Worm (Caenorhabditis elegans) whole organism, early embryonic: ENCODE results near the gene F17C11.26.

Source experiments
- B0310.2 ChIP-seq: sonication (generic microtip); optimal IDR thresholded peaks from 2 replicates; lab custom pipeline; 2016; ENCODE audit warnings: mild to moderate bottlenecking, missing genetic modification characterization, missing compliant biosample characterization
- aly-1 ChIP-seq: sonication (generic microtip); optimal IDR thresholded peaks from 2 replicates; lab custom pipeline; 2016; ENCODE audit warnings: missing genetic modification characterization, missing compliant biosample characterization
- ama-1 ChIP-seq: fragments of 150-350 bp; optimal IDR thresholded peaks from 2 replicates; lab custom pipeline; 2014
- ceh-36 ChIP-seq: sonication (generic microtip); optimal IDR thresholded peaks from 2 replicates; lab custom pipeline; 2016; ENCODE audit warnings: missing genetic modification characterization, inconsistent platforms, missing compliant biosample characterization
- ets-7 ChIP-seq: sonication (generic microtip); optimal IDR thresholded peaks from 2 replicates; lab custom pipeline; 2016; ENCODE audit warnings: missing genotype, missing genetic modification characterization, missing compliant biosample characterization
- flt-1 ChIP-seq: fragments of 200-800 bp; sonication (Bioruptor generic); IDR thresholded peaks from 2 replicates; pipeline ENCODE4 v1.3.6; 2022; ENCODE audit warnings: missing genetic modification characterization, missing compliant biosample characterization
- hmg-4 ChIP-seq: fragments of 200-800 bp; sonication (Bioruptor generic); optimal IDR thresholded peaks from 2 replicates; lab custom pipeline; 2018; ENCODE audit warnings: mild to moderate bottlenecking, missing genetic modification characterization, missing compliant biosample characterization
- hnd-1 ChIP-seq: sonication (generic microtip); optimal IDR thresholded peaks from 2 replicates; lab custom pipeline; 2016; ENCODE audit warnings: missing genetic modification characterization, missing compliant biosample characterization
- scrt-1 ChIP-seq: fragments of 200-800 bp; sonication (Bioruptor generic); IDR thresholded peaks from 2 replicates; pipeline ENCODE4 v1.3.6; 2022; ENCODE audit warnings: missing genetic modification characterization, missing compliant biosample characterization
- tbx-11 ChIP-seq: fragments of 200-800 bp; sonication (Bioruptor generic); IDR thresholded peaks from 2 replicates; pipeline ENCODE4 v1.3.6; 2022; ENCODE audit warnings: missing genetic modification characterization, missing compliant biosample characterization
- tbx-37 ChIP-seq: fragments of 200-800 bp; sonication (Bioruptor generic); conservative IDR thresholded peaks from 2 replicates; pipeline ENCODE4 v1.3.6; 2022; ENCODE audit warnings: missing genetic modification reagents, missing genetic modification characterization, missing compliant biosample characterization

DNA sequence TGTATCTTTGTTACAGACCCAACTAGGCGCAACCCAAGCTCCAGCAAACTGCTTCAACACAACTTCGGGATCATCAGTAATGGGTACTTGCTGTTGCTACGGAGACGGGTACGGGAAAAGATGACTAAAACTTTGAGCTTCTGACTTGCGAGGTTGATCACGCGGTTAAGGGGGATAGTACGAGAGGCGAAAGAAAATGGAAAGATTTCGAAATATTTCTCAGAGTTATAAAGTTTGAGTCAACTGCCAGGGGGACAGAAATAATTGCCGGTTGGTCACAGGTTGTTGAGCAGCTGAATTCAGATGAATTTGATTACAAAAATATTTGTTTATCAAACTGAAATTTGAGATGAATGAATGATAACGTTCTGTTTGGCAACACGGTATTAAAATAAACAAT is 15.6 kb upstream of the F17C11.26 start:
- no peak for TF ChIP-seq ama-1 (lab: Kevin White, UChicago)
- no peak for TF ChIP-seq scrt-1 (GFP tag; lab: Robert Waterston, UW)
- TF ChIP-seq hnd-1 (tag; lab: Kevin White, UChicago) = no peak
- no peak for TF ChIP-seq ets-7 (tag; lab: Kevin White, UChicago)
- TF ChIP-seq hmg-4 (GFP tag; lab: Kevin White, UChicago) = no peak
- TF ChIP-seq flt-1 = no peak
- no peak for TF ChIP-seq tbx-11 (GFP tag; lab: Robert Waterston, UW)
- no peak for TF ChIP-seq tbx-37 (GFP tag; lab: Robert Waterston, UW)
- no peak for TF ChIP-seq ceh-36 (tag; lab: Kevin White, UChicago)
- TF ChIP-seq aly-1 (tag; lab: Kevin White, UChicago) = no peak
- no peak for TF ChIP-seq B0310.2
